Worm (Caenorhabditis elegans) whole organism, L1 larva: ENCODE measurements around the gene htz-1.

Experiments used
- C04F5.9 ChIP-seq: sonication (generic microtip); optimal IDR thresholded peaks from 2 replicates; lab custom pipeline; 2016; ENCODE audit warnings: missing genetic modification characterization, missing compliant biosample characterization
- efl-3 ChIP-seq: fragments of 200-800 bp; sonication (Bioruptor generic); optimal IDR thresholded peaks from 2 replicates; lab custom pipeline; 2018; ENCODE audit warnings: mild to moderate bottlenecking, missing genetic modification characterization, missing compliant biosample characterization
- snpc-4 ChIP-seq: fragments of 150-350 bp; optimal IDR thresholded peaks from 2 replicates; lab custom pipeline; 2014; ENCODE audit warnings: missing biosample characterization, missing genetic modification characterization
- ztf-11 ChIP-seq, 2 experiments: sonication (generic microtip); optimal IDR thresholded peaks; 2 replicates each; lab custom pipeline; 2016 to 2017; ENCODE audit warnings: missing genetic modification characterization in 2 of 2, missing biosample characterization in 1 of 2, missing compliant biosample characterization in 1 of 2

DNA sequence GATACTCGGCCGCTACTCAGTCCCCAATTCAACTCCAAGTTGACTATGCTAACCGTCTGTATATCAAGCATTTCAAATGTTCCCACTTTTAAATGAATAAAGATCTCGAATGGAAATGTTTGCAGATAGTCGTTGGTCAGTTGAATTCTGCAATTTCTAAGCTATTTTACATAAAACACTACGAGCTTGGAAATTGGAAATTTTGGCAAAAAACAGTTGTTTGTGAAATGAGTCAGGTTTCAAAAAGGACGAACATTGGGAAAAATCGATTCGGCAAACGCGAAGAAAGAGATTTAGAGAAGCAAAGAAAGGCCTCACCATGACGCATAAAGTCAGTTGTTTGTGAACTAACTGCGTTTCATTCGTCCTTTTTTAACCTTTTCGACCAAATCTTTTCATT, 868 bp downstream of the htz-1 start:
- TF ChIP-seq snpc-4 (no peak), efl-3 (GFP tag; lab: Kevin White, UChicago) (no peak), C04F5.9 (tag; lab: Kevin White, UChicago) (no peak), ztf-11 (tag; optimal IDR thresholded peaks at IDR 0.05; lab: Kevin White, UChicago) (peak in 1 of 2 experiments; percentile 23)
